Fruit fly (Drosophila melanogaster) whole organism, embryonic: Measurements from ENCODE around the gene RfC3.

Experiments used
- Abd-B ChIP-seq: fragments of 200-800 bp; sonication (Bioruptor generic); optimal IDR thresholded peaks from 2 replicates; lab custom pipeline; 2018; ENCODE audit warnings: missing biosample characterization, mild to moderate bottlenecking, missing genetic modification characterization, moderate library complexity
- Atf3 ChIP-seq: fragments of 200-800 bp; sonication (Bioruptor generic); optimal IDR thresholded peaks from 3 replicates; lab custom pipeline; 2016; ENCODE audit warnings: missing biosample characterization, missing genetic modification characterization
- B-H2 ChIP-seq: fragments of 200-800 bp; sonication (Bioruptor generic); optimal IDR thresholded peaks from 2 replicates; lab custom pipeline; 2018; ENCODE audit warnings: missing biosample characterization, mild to moderate bottlenecking, missing genetic modification characterization
- Bdp1 ChIP-seq: fragments of 200-800 bp; sonication (Bioruptor generic); optimal IDR thresholded peaks from 3 replicates; lab custom pipeline; 2016; ENCODE audit warnings: missing biosample characterization, missing genetic modification characterization
- CG10267 ChIP-seq: fragments of 200-800 bp; sonication (Bioruptor generic); optimal IDR thresholded peaks from 2 replicates; lab custom pipeline; 2018; ENCODE audit warnings: missing biosample characterization, mild to moderate bottlenecking, missing genetic modification characterization, moderate library complexity
- CG11093 ChIP-seq: fragments of 200-800 bp; sonication (Bioruptor generic); IDR thresholded peaks from 3 replicates; pipeline ENCODE4 v1.3.6; 2022; ENCODE audit warnings: missing biosample characterization, missing genetic modification characterization
- CG11247 ChIP-seq: fragments of 200-800 bp; sonication (Bioruptor generic); IDR thresholded peaks from 2 replicates; pipeline ENCODE4 v1.3.6; 2022; ENCODE audit warnings: missing biosample characterization, missing genetic modification characterization
- CG11695 ChIP-seq: fragments of 200-800 bp; sonication (Bioruptor generic); IDR thresholded peaks from 3 replicates; pipeline ENCODE4 v1.3.6; 2022; ENCODE audit warnings: missing biosample characterization, missing genetic modification characterization
- CG12236 ChIP-seq: fragments of 200-800 bp; sonication (Bioruptor generic); optimal IDR thresholded peaks from 2 replicates; lab custom pipeline; 2016; ENCODE audit warnings: missing biosample characterization, missing genetic modification characterization
- CG12659 ChIP-seq: fragments of 200-800 bp; sonication (Bioruptor generic); optimal IDR thresholded peaks from 3 replicates; lab custom pipeline; 2017; ENCODE audit warnings: mild to moderate bottlenecking, missing biosample characterization, missing genetic modification reagents, missing genetic modification characterization
- CG14050 ChIP-seq: fragments of 200-800 bp; sonication (Bioruptor generic); IDR thresholded peaks from 3 replicates; pipeline ENCODE4 v1.3.6; 2022; ENCODE audit warnings: missing biosample characterization, missing genetic modification characterization
- CG14667 ChIP-seq: fragments of 200-800 bp; sonication (Bioruptor generic); IDR thresholded peaks from 2 replicates; pipeline ENCODE4 v1.3.6; 2022; ENCODE audit warnings: missing biosample characterization, missing genetic modification characterization
- CG15479 ChIP-seq: fragments of 200-800 bp; sonication (Bioruptor generic); optimal IDR thresholded peaks from 3 replicates; lab custom pipeline; 2019; ENCODE audit warnings: missing biosample characterization, mild to moderate bottlenecking, missing genetic modification characterization, moderate library complexity
- CG15514 ChIP-seq: fragments of 200-800 bp; sonication (Bioruptor generic); optimal IDR thresholded peaks from 3 replicates; lab custom pipeline; 2017; ENCODE audit warnings: missing biosample characterization, missing genetic modification characterization, mild to moderate bottlenecking, moderate library complexity, missing genetic modification reagents
- CG18011 ChIP-seq: fragments of 200-800 bp; sonication (Bioruptor generic); optimal IDR thresholded peaks from 2 replicates; lab custom pipeline; 2017; ENCODE audit warnings: missing biosample characterization, missing genetic modification characterization, mild to moderate bottlenecking, moderate library complexity, missing genotype
- CG2889 ChIP-seq: fragments of 200-800 bp; sonication (Bioruptor generic); IDR thresholded peaks from 3 replicates; pipeline ENCODE4 v1.3.6; 2022; ENCODE audit warnings: missing biosample characterization, missing genetic modification characterization
- CG30020 ChIP-seq: fragments of 200-800 bp; optimal IDR thresholded peaks from 2 replicates; lab custom pipeline; 2019; ENCODE audit warnings: missing biosample characterization, mild to moderate bottlenecking, missing genetic modification characterization, moderate library complexity
- CG3281 ChIP-seq: fragments of 200-800 bp; sonication (Bioruptor generic); optimal IDR thresholded peaks from 3 replicates; lab custom pipeline; 2017; ENCODE audit warnings: missing biosample characterization, mild to moderate bottlenecking, missing genetic modification characterization
- CG4730 ChIP-seq: fragments of 200-800 bp; sonication (Bioruptor generic); IDR thresholded peaks from 2 replicates; pipeline ENCODE4 v1.3.6; 2022; ENCODE audit warnings: missing biosample characterization, missing genetic modification characterization
- CG4854 ChIP-seq: fragments of 200-800 bp; sonication (Bioruptor generic); optimal IDR thresholded peaks from 2 replicates; lab custom pipeline; 2016; ENCODE audit warnings: missing biosample characterization, missing genetic modification characterization, inconsistent platforms
- CG6272 ChIP-seq: fragments of 200-800 bp; sonication (Bioruptor generic); IDR thresholded peaks from 2 replicates; pipeline ENCODE4 v1.3.6; 2022; ENCODE audit warnings: missing biosample characterization, missing genetic modification characterization
- CG6791 ChIP-seq: fragments of 200-800 bp; sonication (Bioruptor generic); IDR thresholded peaks from 3 replicates; pipeline ENCODE4 v1.3.6; 2022; ENCODE audit warnings: missing biosample characterization, missing genetic modification characterization; ENCODE audit not compliant: partially characterized antibody
- CG7372 ChIP-seq: fragments of 200-800 bp; sonication (Bioruptor generic); IDR thresholded peaks from 2 replicates; pipeline ENCODE4 v1.3.6; 2022; ENCODE audit warnings: missing biosample characterization, missing genetic modification characterization
- CG8765 ChIP-seq: fragments of 200-800 bp; sonication (Bioruptor generic); IDR thresholded peaks from 2 replicates; pipeline ENCODE4 v1.3.6; 2022; ENCODE audit warnings: missing biosample characterization, missing genetic modification characterization
- CrebB ChIP-seq: fragments of 200-800 bp; sonication (Bioruptor generic); optimal IDR thresholded peaks from 3 replicates; lab custom pipeline; 2018; ENCODE audit warnings: missing biosample characterization, mild to moderate bottlenecking, missing genetic modification characterization
- D19A ChIP-seq: fragments of 200-800 bp; optimal IDR thresholded peaks from 3 replicates; lab custom pipeline; 2019; ENCODE audit warnings: missing biosample characterization, mild to moderate bottlenecking, missing genetic modification characterization, moderate library complexity
- Dip2 ChIP-seq: fragments of 200-800 bp; sonication (Bioruptor generic); IDR thresholded peaks from 2 replicates; pipeline ENCODE4 v1.3.6; 2022; ENCODE audit warnings: missing biosample characterization, missing genetic modification characterization
- Doc2 ChIP-seq: fragments of 200-800 bp; sonication (Bioruptor generic); IDR thresholded peaks from 2 replicates; pipeline ENCODE4 v1.3.6; 2022; ENCODE audit warnings: missing biosample characterization, missing genetic modification characterization
- E2f2 ChIP-seq: fragments of 200-800 bp; sonication (Bioruptor generic); IDR thresholded peaks from 2 replicates; pipeline ENCODE4 v1.3.6; 2022; ENCODE audit warnings: missing biosample characterization, missing genetic modification characterization
- Ets97D ChIP-seq: fragments of 200-800 bp; sonication (Bioruptor generic); optimal IDR thresholded peaks from 3 replicates; lab custom pipeline; 2016; ENCODE audit warnings: missing biosample characterization, missing genetic modification characterization
- Fer1 ChIP-seq: fragments of 200-800 bp; sonication (Bioruptor generic); optimal IDR thresholded peaks from 2 replicates; lab custom pipeline; 2017; ENCODE audit warnings: missing biosample characterization, mild to moderate bottlenecking, missing genetic modification characterization
- Hand ChIP-seq: fragments of 200-800 bp; sonication (Bioruptor generic); optimal IDR thresholded peaks from 2 replicates; lab custom pipeline; 2017; ENCODE audit warnings: mild to moderate bottlenecking, missing biosample characterization, missing genetic modification reagents, missing genetic modification characterization
- Hr3 ChIP-seq: fragments of 200-800 bp; sonication (Bioruptor generic); optimal IDR thresholded peaks from 3 replicates; lab custom pipeline; 2016; ENCODE audit warnings: missing biosample characterization, missing genetic modification characterization
- Hr39 ChIP-seq: fragments of >200 bp; optimal IDR thresholded peaks from 2 replicates; lab custom pipeline; 2017
- MTF-1 ChIP-seq: fragments of 200-800 bp; sonication (Bioruptor generic); optimal IDR thresholded peaks from 2 replicates; lab custom pipeline; 2018; ENCODE audit warnings: missing biosample characterization, mild to moderate bottlenecking, missing genetic modification characterization, borderline replicate concordance
- Mes4 ChIP-seq: fragments of 200-800 bp; sonication (Bioruptor generic); optimal IDR thresholded peaks from 2 replicates; lab custom pipeline; 2016; ENCODE audit warnings: missing biosample characterization, missing genetic modification characterization
- NK7.1 ChIP-seq: fragments of 200-800 bp; sonication (Bioruptor generic); optimal IDR thresholded peaks from 3 replicates; lab custom pipeline; 2016; ENCODE audit warnings: missing biosample characterization, missing genetic modification characterization
- Pdp1 ChIP-seq, 2 experiments: fragments of 200-800 bp; sonication (Bioruptor generic); optimal IDR thresholded peaks; 3 replicates each; lab custom pipeline; 2016; ENCODE audit warnings: missing biosample characterization in 2 of 2, missing genetic modification characterization in 2 of 2, mild to moderate bottlenecking in 1 of 2, moderate library complexity in 1 of 2
- Sry-δ ChIP-seq: fragments of 200-800 bp; sonication (Bioruptor generic); optimal IDR thresholded peaks from 2 replicates; lab custom pipeline; 2016; ENCODE audit warnings: missing biosample characterization, missing genetic modification characterization
- Taf1 ChIP-seq: fragments of 200-800 bp; sonication (Bioruptor generic); IDR thresholded peaks from 2 replicates; pipeline ENCODE4 v1.3.6; 2022; ENCODE audit warnings: missing biosample characterization, missing genetic modification characterization
- ab ChIP-seq: fragments of 200-800 bp; sonication (Bioruptor generic); optimal IDR thresholded peaks from 2 replicates; lab custom pipeline; 2016; ENCODE audit warnings: missing biosample characterization, missing genetic modification characterization
- amos ChIP-seq: fragments of 200-800 bp; sonication (Bioruptor generic); IDR thresholded peaks from 2 replicates; pipeline ENCODE4 v1.3.6; 2022; ENCODE audit warnings: missing biosample characterization, missing genetic modification characterization; ENCODE audit not compliant: partially characterized antibody
- chm ChIP-seq: fragments of 200-800 bp; sonication (Bioruptor generic); IDR thresholded peaks from 2 replicates; pipeline ENCODE4 v1.3.6; 2022; ENCODE audit warnings: missing biosample characterization, missing genetic modification characterization
- crol ChIP-seq: fragments of 200-800 bp; sonication (Bioruptor generic); IDR thresholded peaks from 2 replicates; pipeline ENCODE4 v1.3.6; 2022; ENCODE audit warnings: missing biosample characterization, missing genetic modification characterization
- dmrt11E ChIP-seq: fragments of 200-800 bp; sonication (Bioruptor generic); optimal IDR thresholded peaks from 3 replicates; lab custom pipeline; 2018; ENCODE audit warnings: missing biosample characterization, mild to moderate bottlenecking, missing genetic modification characterization, moderate library complexity
- fd64A ChIP-seq: fragments of 200-800 bp; sonication (Bioruptor generic); optimal IDR thresholded peaks from 3 replicates; lab custom pipeline; 2018; ENCODE audit warnings: missing biosample characterization, mild to moderate bottlenecking, missing genetic modification characterization
- h ChIP-seq: fragments of >200 bp; optimal IDR thresholded peaks from 2 replicates; lab custom pipeline; 2017
- hth ChIP-seq: fragments of >200 bp; optimal IDR thresholded peaks from 2 replicates; lab custom pipeline; 2017; ENCODE audit warnings: inconsistent platforms
- ind ChIP-seq: fragments of 200-800 bp; sonication (Bioruptor generic); optimal IDR thresholded peaks from 3 replicates; lab custom pipeline; 2016; ENCODE audit warnings: missing biosample characterization, missing genetic modification characterization
- nau ChIP-seq: fragments of 200-800 bp; sonication (Bioruptor generic); optimal IDR thresholded peaks from 3 replicates; lab custom pipeline; 2017; ENCODE audit warnings: missing biosample characterization, mild to moderate bottlenecking, missing genetic modification characterization, missing genetic modification reagents
- scrt ChIP-seq: fragments of 200-800 bp; sonication (Bioruptor generic); optimal IDR thresholded peaks from 2 replicates; lab custom pipeline; 2018; ENCODE audit warnings: missing biosample characterization, mild to moderate bottlenecking, missing genetic modification characterization, moderate library complexity
- stwl ChIP-seq: fragments of 200-800 bp; sonication (Bioruptor generic); optimal IDR thresholded peaks from 3 replicates; lab custom pipeline; 2018; ENCODE audit warnings: missing biosample characterization, mild to moderate bottlenecking, missing genetic modification characterization, moderate library complexity
- tup ChIP-seq: fragments of 200-800 bp; sonication (Bioruptor generic); optimal IDR thresholded peaks from 2 replicates; lab custom pipeline; 2016; ENCODE audit warnings: missing biosample characterization, mild to moderate bottlenecking, missing genetic modification characterization, moderate library complexity
- yki ChIP-seq: fragments of >200 bp; optimal IDR thresholded peaks from 3 replicates; lab custom pipeline; 2018

The RfC3 gene

dm6 chr2L:10396488-10396824, 22.5 kb upstream of the RfC3 start, which contains the start of gene Cnot4 (continued):
- TF ChIP-seq CG10267 (peak; percentile 35), chm (GFP tag; lab: Robert Waterston, UW) (no peak), CG15479 (GFP tag; lab: Kevin White, UChicago) (no peak), yki (no peak), CG7372 (GFP tag; lab: Robert Waterston, UW) (no peak), CG6272 (GFP tag; lab: Robert Waterston, UW) (no peak), stwl (tag; lab: Kevin White, UChicago) (no peak), CG14050 (no peak), Dip2 (no peak), Ets97D (GFP tag; lab: Kevin White, UChicago) (no peak), CG4854 (GFP tag; lab: Kevin White, UChicago) (no peak), CG12659 (no peak), amos (peak; percentile 49; the same call in 1 of the 2 replicates), CG11695 (GFP tag; lab: Robert Waterston, UW) (no peak), Bdp1 (GFP tag; lab: Kevin White, UChicago) (no peak), CG11093 (GFP tag; lab: Robert Waterston, UW) (no peak), MTF-1 (GFP tag; lab: Kevin White, UChicago) (no peak), CG2889 (GFP tag; lab: Robert Waterston, UW) (no peak), CG18011 (no peak), Hr3 (GFP tag; lab: Kevin White, UChicago) (peak; percentile 25), E2f2 (no peak), hth (lab: Kevin White, UChicago) (no peak), fd64A (GFP tag; lab: Kevin White, UChicago) (no peak), Pdp1 (GFP tag; optimal IDR thresholded peaks at IDR 0.05; lab: Kevin White, UChicago) (no peak), Mes4 (GFP tag; lab: Kevin White, UChicago) (no peak), D19A (tag; lab: Kevin White, UChicago) (no peak), Doc2 (GFP tag; lab: Robert Waterston, UW) (no peak), CG12236 (GFP tag; lab: Kevin White, UChicago) (no peak), Abd-B (GFP tag; lab: Kevin White, UChicago) (no peak), Hand (GFP tag; lab: Kevin White, UChicago) (no peak), tup (GFP tag; lab: Kevin White, UChicago) (no peak), Fer1 (no peak), NK7.1 (GFP tag; lab: Kevin White, UChicago) (no peak), CG15514 (GFP tag; lab: Kevin White, UChicago) (peak; percentile 25), nau (GFP tag; lab: Kevin White, UChicago) (no peak), CG30020 (tag; lab: Kevin White, UChicago) (peak; percentile 92), Hr39 (lab: Kevin White, UChicago) (no peak), crol (GFP tag; lab: Robert Waterston, UW) (no peak), h (lab: Kevin White, UChicago) (no peak), dmrt11E (tag; lab: Kevin White, UChicago) (peak; percentile 36), CG6791 (GFP tag; lab: Robert Waterston, UW) (0 out of 3 replicates have a peak, but pooled peaks have one; percentile 31), ind (GFP tag; lab: Kevin White, UChicago) (no peak), CG3281 (GFP tag; lab: Kevin White, UChicago) (no peak), Atf3 (GFP tag; lab: Kevin White, UChicago) (no peak), CG8765 (GFP tag; lab: Robert Waterston, UW) (no peak), CG14667 (GFP tag; lab: Robert Waterston, UW) (no peak), ab (GFP tag; lab: Kevin White, UChicago) (no peak), Taf1 (GFP tag; lab: Robert Waterston, UW) (no peak), CG4730 (no peak), scrt (GFP tag; lab: Kevin White, UChicago) (no peak), CrebB (no peak), CG11247 (GFP tag; lab: Robert Waterston, UW) (no peak), B-H2 (no peak), Sry-δ (GFP tag; lab: Kevin White, UChicago) (peak; percentile 61)
